Worm (Caenorhabditis elegans): ENCODE results near the gene C06B3.6.
A peak's percentile ranks its signal among the peaks of the same experiment; 100 is the strongest.

Gene C06B3.6

DNA sequence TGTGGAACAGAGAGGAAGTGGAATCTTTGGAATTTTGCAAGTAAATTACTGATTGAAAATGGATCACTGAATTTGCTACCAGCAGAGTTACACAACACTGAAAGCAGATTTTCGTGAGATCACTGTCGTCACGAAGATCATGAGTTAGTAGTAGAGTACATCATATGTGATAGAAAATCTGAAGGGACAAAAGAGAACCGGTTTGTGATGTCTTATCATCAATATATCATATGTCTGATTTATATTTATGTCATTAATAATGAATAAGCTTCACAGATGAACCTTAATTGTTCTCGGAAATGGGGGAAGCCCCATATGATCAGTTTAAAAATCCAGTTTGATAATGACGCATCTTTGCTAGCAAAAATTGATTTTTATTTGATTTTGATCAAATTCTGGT lies 27.3 kb upstream of the C06B3.6 start:
- TF ChIP-seq nhr-12 (tag; optimal IDR thresholded peaks at IDR 0.05) (no peak), blmp-1 (tag; optimal IDR thresholded peaks at IDR 0.05) (no peak), ztf-11 (tag; optimal IDR thresholded peaks at IDR 0.05) (no peak), unc-62 (GFP tag; optimal IDR thresholded peaks at IDR 0.05) (no peak), elt-3 (tag; optimal IDR thresholded peaks at IDR 0.05) (no peak), mab-5 (tag; optimal IDR thresholded peaks at IDR 0.05) (no peak), sptf-1 (tag; optimal IDR thresholded peaks at IDR 0.05) (no peak), cnd-1 (tag; optimal IDR thresholded peaks at IDR 0.05) (no peak), nhr-76 (tag; optimal IDR thresholded peaks at IDR 0.05) (no peak), elt-1 (tag; optimal IDR thresholded peaks at IDR 0.05; ENCODE audit: borderline replicate concordance, insufficient read depth) (no peak), flh-1 (GFP tag; optimal IDR thresholded peaks at IDR 0.05) (no peak), nhr-28 (tag; optimal IDR thresholded peaks at IDR 0.05) (no peak), mls-2 (tag; optimal IDR thresholded peaks at IDR 0.05) (no peak), bed-3 (GFP tag; optimal IDR thresholded peaks at IDR 0.05) (no peak), snpc-4 (tag; optimal IDR thresholded peaks at IDR 0.05) (no peak)

DNA sequence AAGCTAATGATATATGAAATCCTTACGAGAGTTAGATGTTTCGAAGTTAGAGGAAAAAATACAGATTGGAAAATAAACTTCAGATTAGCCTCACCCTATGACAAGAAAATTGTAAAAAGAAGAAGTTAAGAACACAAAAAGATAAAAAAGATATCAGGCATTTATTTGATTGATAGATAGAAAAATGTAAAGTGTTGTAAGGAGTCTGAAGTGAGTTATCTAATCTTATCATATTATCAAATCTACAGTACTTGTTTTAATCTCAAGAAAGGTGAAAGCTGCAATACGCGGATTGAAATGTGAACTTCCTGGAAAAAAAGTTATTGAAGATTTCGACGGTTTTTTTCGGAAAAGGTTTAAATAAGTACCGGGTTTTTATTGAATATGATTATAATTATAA lies 26.7 kb upstream of the C06B3.6 start:
- TF ChIP-seq elt-3 (tag; optimal IDR thresholded peaks at IDR 0.05) (peak; percentile 31), sptf-1 (tag; optimal IDR thresholded peaks at IDR 0.05) (no peak)

DNA sequence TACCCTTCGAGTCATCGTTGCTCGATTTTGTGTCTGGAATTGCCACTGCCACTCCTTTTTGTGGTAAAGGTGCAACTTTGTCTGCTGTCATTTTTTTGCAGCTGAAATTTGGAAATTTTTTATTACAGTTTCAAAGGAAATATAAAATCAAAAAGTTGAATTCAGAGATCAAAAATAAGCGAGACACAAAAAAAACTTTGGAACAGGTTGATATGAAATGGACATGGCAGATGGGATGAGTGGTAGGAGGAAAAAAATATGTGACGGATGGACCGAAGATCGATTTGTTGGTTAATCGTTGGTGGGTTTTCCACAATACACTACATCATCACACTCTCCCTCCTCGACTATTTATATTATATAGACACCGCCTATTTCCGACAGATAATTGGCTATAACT lies 25.8 kb upstream of the C06B3.6 start, which contains the start of gene R10D12.1:
TSS of gene R10D12.1 (minus strand) at position 101 of the 400 bp plus-strand sequence.
- TF ChIP-seq unc-120 (tag; optimal IDR thresholded peaks at IDR 0.05; ENCODE audit: poor library complexity, severe bottlenecking) (no peak), ces-1 (GFP tag; optimal IDR thresholded peaks at IDR 0.05) (no peak), flh-1 (GFP tag; optimal IDR thresholded peaks at IDR 0.05) (no peak), lsy-2 (tag; optimal IDR thresholded peaks at IDR 0.05) (no peak), M03D4.4 (tag; optimal IDR thresholded peaks at IDR 0.05) (no peak), elt-3 (tag; optimal IDR thresholded peaks at IDR 0.05) (no peak), pha-4 (tag; optimal IDR thresholded peaks at IDR 0.05) (no peak), sptf-1 (tag; optimal IDR thresholded peaks at IDR 0.05) (no peak), mep-1 (tag; optimal IDR thresholded peaks at IDR 0.05) (no peak)

DNA sequence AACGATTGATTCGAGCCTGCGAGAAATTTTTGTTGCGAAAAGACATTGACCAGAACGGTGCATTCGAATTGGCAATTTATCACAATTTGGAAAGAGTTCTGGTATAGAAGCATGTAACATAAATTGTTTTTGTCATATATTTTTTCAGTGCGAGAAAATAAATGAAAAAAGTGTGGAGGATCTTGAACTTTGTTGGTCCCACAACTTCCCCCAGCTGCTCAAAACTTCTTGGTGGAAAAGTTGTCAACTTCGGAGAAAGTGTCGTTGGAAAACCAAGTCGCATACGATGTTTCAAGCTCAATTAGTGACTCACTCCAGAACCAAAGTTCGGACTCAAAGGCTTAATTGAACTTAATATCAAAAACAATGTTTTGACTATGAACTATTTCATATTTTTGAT lies 23.2 kb upstream of the C06B3.6 start:
- no peak for TF ChIP-seq mls-2 (tag; optimal IDR thresholded peaks at IDR 0.05)
- no peak for TF ChIP-seq elt-1 (tag; optimal IDR thresholded peaks at IDR 0.05; ENCODE audit: borderline replicate concordance, insufficient read depth)
- TF ChIP-seq drap-1 (GFP tag; optimal IDR thresholded peaks at IDR 0.05): no peak
- TF ChIP-seq ceh-83 (GFP tag; optimal IDR thresholded peaks at IDR 0.05): no peak
- TF ChIP-seq elt-3 (tag; optimal IDR thresholded peaks at IDR 0.05): no peak
- no peak for TF ChIP-seq snpc-4 (tag; optimal IDR thresholded peaks at IDR 0.05)
- no peak for TF ChIP-seq hlh-1 (tag; optimal IDR thresholded peaks at IDR 0.05)
- no peak for TF ChIP-seq ceh-43 (GFP tag; optimal IDR thresholded peaks at IDR 0.05)
- TF ChIP-seq ceh-39 (tag; optimal IDR thresholded peaks at IDR 0.05): no peak
- no peak for TF ChIP-seq cnd-1 (tag; optimal IDR thresholded peaks at IDR 0.05)
- TF ChIP-seq ham-2 (GFP tag; optimal IDR thresholded peaks at IDR 0.05): no peak
- no peak for TF ChIP-seq ztf-11 (tag; optimal IDR thresholded peaks at IDR 0.05)
- TF ChIP-seq flh-1 (GFP tag; optimal IDR thresholded peaks at IDR 0.05): no peak
- no peak for TF ChIP-seq tbx-8 (GFP tag; optimal IDR thresholded peaks at IDR 0.05)
- TF ChIP-seq lin-13 (tag; optimal IDR thresholded peaks at IDR 0.05): no peak
- TF ChIP-seq blmp-1 (tag; optimal IDR thresholded peaks at IDR 0.05): no peak
- TF ChIP-seq bed-3 (GFP tag; optimal IDR thresholded peaks at IDR 0.05): no peak
- no peak for TF ChIP-seq unc-39 (tag; optimal IDR thresholded peaks at IDR 0.05)
- TF ChIP-seq sem-2 (GFP tag; optimal IDR thresholded peaks at IDR 0.05): no peak
- no peak for TF ChIP-seq lsy-2 (tag; optimal IDR thresholded peaks at IDR 0.05)

DNA sequence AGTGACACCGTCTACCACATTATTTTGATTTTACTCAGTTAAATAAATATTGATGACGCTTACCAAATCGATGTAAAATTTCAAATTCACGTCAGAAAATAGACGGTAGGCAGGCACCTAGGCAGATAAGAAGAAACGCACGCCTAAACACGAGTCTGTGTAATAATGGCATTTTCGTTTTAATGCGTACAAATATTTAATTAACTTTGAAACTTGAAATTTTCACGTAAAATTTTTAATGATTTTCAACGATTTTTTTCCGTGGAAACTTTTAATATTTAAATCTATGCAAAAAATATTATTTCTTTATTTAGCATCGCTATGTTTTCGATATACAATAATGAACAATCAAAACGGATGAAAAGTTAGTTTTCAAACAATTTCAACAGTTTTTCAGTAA lies 22.5 kb upstream of the C06B3.6 start, which contains the start of gene C06B3.16:
TSS of gene C06B3.16 (plus strand) at position 301 of the 400 bp plus-strand sequence.
- TF ChIP-seq nhr-2 (tag; optimal IDR thresholded peaks at IDR 0.05) (no peak), unc-62 (GFP tag; optimal IDR thresholded peaks at IDR 0.05) (no peak), lin-13 (tag; optimal IDR thresholded peaks at IDR 0.05) (no peak), snpc-4 (tag; optimal IDR thresholded peaks at IDR 0.05) (no peak), nhr-12 (tag; optimal IDR thresholded peaks at IDR 0.05) (no peak), sptf-1 (tag; optimal IDR thresholded peaks at IDR 0.05) (no peak), ham-2 (GFP tag; optimal IDR thresholded peaks at IDR 0.05) (no peak), ces-1 (GFP tag; optimal IDR thresholded peaks at IDR 0.05) (no peak), unc-39 (tag; optimal IDR thresholded peaks at IDR 0.05) (no peak), ceh-43 (GFP tag; optimal IDR thresholded peaks at IDR 0.05) (no peak), flh-1 (GFP tag; optimal IDR thresholded peaks at IDR 0.05) (no peak), nhr-76 (tag; optimal IDR thresholded peaks at IDR 0.05) (no peak), mep-1 (tag; optimal IDR thresholded peaks at IDR 0.05) (no peak), mab-5 (tag; optimal IDR thresholded peaks at IDR 0.05) (no peak), drap-1 (GFP tag; optimal IDR thresholded peaks at IDR 0.05) (no peak)

Data from whole organism, mixed stage, embryonic.